Fruit fly (Drosophila melanogaster) whole organism, embryonic: ENCODE measurements around the gene CG7320.

Source experiments
- CG10209 ChIP-seq: fragments of 200-800 bp; sonication (Bioruptor generic); optimal IDR thresholded peaks from 3 replicates; lab custom pipeline; 2017; ENCODE audit warnings: missing biosample characterization, mild to moderate bottlenecking, missing genetic modification characterization, missing genetic modification reagents
- CG10565 ChIP-seq: fragments of 200-800 bp; sonication (Bioruptor generic); optimal IDR thresholded peaks from 3 replicates; lab custom pipeline; 2016; ENCODE audit warnings: missing biosample characterization, mild to moderate bottlenecking, missing genetic modification characterization
- CG11093 ChIP-seq: fragments of 200-800 bp; sonication (Bioruptor generic); IDR thresholded peaks from 3 replicates; pipeline ENCODE4 v1.3.6; 2022; ENCODE audit warnings: missing biosample characterization, missing genetic modification characterization
- CG12219 ChIP-seq: fragments of 200-800 bp; sonication (Bioruptor generic); optimal IDR thresholded peaks from 3 replicates; lab custom pipeline; 2018; ENCODE audit warnings: missing biosample characterization, mild to moderate bottlenecking, missing genetic modification characterization
- CG12391 ChIP-seq: fragments of 200-800 bp; sonication (Bioruptor generic); optimal IDR thresholded peaks from 3 replicates; lab custom pipeline; 2018; ENCODE audit warnings: missing biosample characterization, mild to moderate bottlenecking, missing genetic modification characterization, moderate library complexity
- CG12942 ChIP-seq: fragments of 200-800 bp; sonication (Bioruptor generic); optimal IDR thresholded peaks from 3 replicates; lab custom pipeline; 2016; ENCODE audit warnings: missing biosample characterization, missing genetic modification characterization
- CG17361 ChIP-seq: fragments of 200-800 bp; sonication (Bioruptor generic); IDR thresholded peaks from 3 replicates; pipeline ENCODE4 v1.3.6; 2022; ENCODE audit warnings: missing biosample characterization, missing genetic modification characterization
- CG17385 ChIP-seq: fragments of 200-800 bp; sonication (Bioruptor generic); optimal IDR thresholded peaks from 3 replicates; lab custom pipeline; 2018; ENCODE audit warnings: missing biosample characterization, mild to moderate bottlenecking, missing genetic modification characterization
- CG18011 ChIP-seq: fragments of 200-800 bp; sonication (Bioruptor generic); optimal IDR thresholded peaks from 2 replicates; lab custom pipeline; 2017; ENCODE audit warnings: missing biosample characterization, missing genetic modification characterization, mild to moderate bottlenecking, moderate library complexity, missing genotype
- CG2678 ChIP-seq: fragments of 200-800 bp; sonication (Bioruptor generic); optimal IDR thresholded peaks from 3 replicates; lab custom pipeline; 2019; ENCODE audit warnings: missing biosample characterization, mild to moderate bottlenecking, missing genetic modification characterization, moderate library complexity
- CG31224 ChIP-seq: fragments of 200-800 bp; sonication (Bioruptor generic); IDR thresholded peaks from 2 replicates; pipeline ENCODE4 v1.3.6; 2022; ENCODE audit warnings: missing biosample characterization, missing genetic modification characterization
- CG31365 ChIP-seq: fragments of 200-800 bp; sonication (Bioruptor generic); optimal IDR thresholded peaks from 2 replicates; lab custom pipeline; 2018; ENCODE audit warnings: missing biosample characterization, mild to moderate bottlenecking, missing genetic modification characterization
- CG3163 ChIP-seq: fragments of 200-800 bp; sonication (Bioruptor generic); optimal IDR thresholded peaks from 3 replicates; lab custom pipeline; 2016; ENCODE audit warnings: missing biosample characterization, missing genetic modification characterization
- CG4360 ChIP-seq: fragments of 200-800 bp; sonication (Bioruptor generic); IDR thresholded peaks from 2 replicates; pipeline ENCODE4 v1.3.6; 2022; ENCODE audit warnings: missing biosample characterization, missing genetic modification characterization
- CG4820 ChIP-seq: fragments of 200-800 bp; sonication (Bioruptor generic); optimal IDR thresholded peaks from 3 replicates; lab custom pipeline; 2016; ENCODE audit warnings: missing biosample characterization, missing genetic modification characterization
- CG4854 ChIP-seq: fragments of 200-800 bp; sonication (Bioruptor generic); optimal IDR thresholded peaks from 2 replicates; lab custom pipeline; 2016; ENCODE audit warnings: missing biosample characterization, missing genetic modification characterization, inconsistent platforms
- CG6683 ChIP-seq: fragments of 200-800 bp; sonication (Bioruptor generic); optimal IDR thresholded peaks from 2 replicates; lab custom pipeline; 2017; ENCODE audit warnings: missing biosample characterization, mild to moderate bottlenecking, missing genetic modification characterization, missing genetic modification reagents
- CG6813 ChIP-seq: fragments of 200-800 bp; sonication (Bioruptor generic); optimal IDR thresholded peaks from 2 replicates; lab custom pipeline; 2017; ENCODE audit warnings: missing biosample characterization, missing genetic modification characterization, mild to moderate bottlenecking, moderate library complexity, missing genetic modification reagents
- CG7963 ChIP-seq: fragments of 200-800 bp; sonication (Bioruptor generic); IDR thresholded peaks from 3 replicates; pipeline ENCODE4 v1.3.6; 2022; ENCODE audit warnings: missing biosample characterization, missing genetic modification characterization; ENCODE audit not compliant: partially characterized antibody
- CG8089 ChIP-seq: fragments of 200-800 bp; sonication (Bioruptor generic); optimal IDR thresholded peaks from 3 replicates; lab custom pipeline; 2016; ENCODE audit warnings: missing biosample characterization, missing genetic modification characterization
- CG9215 ChIP-seq: fragments of 200-800 bp; sonication (Bioruptor generic); IDR thresholded peaks from 2 replicates; pipeline ENCODE4 v1.3.6; 2022; ENCODE audit warnings: missing biosample characterization, missing genetic modification characterization
- CG9727 ChIP-seq: fragments of 200-800 bp; sonication (Bioruptor generic); optimal IDR thresholded peaks from 3 replicates; lab custom pipeline; 2017; ENCODE audit warnings: missing biosample characterization, mild to moderate bottlenecking, missing genetic modification characterization
- CG9817 ChIP-seq: fragments of 200-800 bp; sonication (Bioruptor generic); optimal IDR thresholded peaks from 2 replicates; lab custom pipeline; 2018; ENCODE audit warnings: missing biosample characterization, mild to moderate bottlenecking, missing genetic modification characterization, moderate library complexity
- CHES-1-like ChIP-seq: fragments of 200-800 bp; sonication (Bioruptor generic); optimal IDR thresholded peaks from 2 replicates; lab custom pipeline; 2016; ENCODE audit warnings: missing biosample characterization, missing genetic modification characterization
- D19A ChIP-seq: fragments of 200-800 bp; optimal IDR thresholded peaks from 3 replicates; lab custom pipeline; 2019; ENCODE audit warnings: missing biosample characterization, mild to moderate bottlenecking, missing genetic modification characterization, moderate library complexity
- Doc3 ChIP-seq: fragments of 200-800 bp; sonication (Bioruptor generic); IDR thresholded peaks from 3 replicates; pipeline ENCODE4 v1.3.6; 2022; ENCODE audit warnings: missing biosample characterization, missing genetic modification characterization; ENCODE audit not compliant: partially characterized antibody
- MTF-1 ChIP-seq: fragments of 200-800 bp; sonication (Bioruptor generic); optimal IDR thresholded peaks from 2 replicates; lab custom pipeline; 2018; ENCODE audit warnings: missing biosample characterization, mild to moderate bottlenecking, missing genetic modification characterization, borderline replicate concordance
- NC2α ChIP-seq: fragments of 200-800 bp; sonication (Bioruptor generic); optimal IDR thresholded peaks from 2 replicates; lab custom pipeline; 2016; ENCODE audit warnings: missing biosample characterization, missing genetic modification characterization
- NfI ChIP-seq: fragments of 200-800 bp; sonication (Bioruptor generic); optimal IDR thresholded peaks from 3 replicates; lab custom pipeline; 2018; ENCODE audit warnings: missing biosample characterization, mild to moderate bottlenecking, missing genetic modification characterization, moderate library complexity
- Spps ChIP-seq: fragments of 200-800 bp; sonication (Bioruptor generic); optimal IDR thresholded peaks from 2 replicates; lab custom pipeline; 2018; ENCODE audit warnings: missing biosample characterization, mild to moderate bottlenecking, missing genetic modification characterization
- Stat92E ChIP-seq, 3 experiments: fragments of >200 bp in 2 of 3; fragments of 200-800 bp in 1 of 3; sonication (Bioruptor generic) in 1 of 3; optimal IDR thresholded peaks; 2 replicates each; lab custom pipeline; 2017 to 2019; ENCODE audit warnings: missing biosample characterization in 3 of 3, missing genetic modification characterization in 3 of 3, mild to moderate bottlenecking in 1 of 3, moderate library complexity in 1 of 3
- aop ChIP-seq: fragments of 200-800 bp; sonication (Bioruptor generic); IDR thresholded peaks from 2 replicates; pipeline ENCODE4 v1.3.6; 2022; ENCODE audit warnings: missing biosample characterization, missing genetic modification characterization
- bbx ChIP-seq: fragments of 200-800 bp; sonication (Bioruptor generic); IDR thresholded peaks from 2 replicates; pipeline ENCODE4 v1.3.6; 2022; ENCODE audit warnings: missing biosample characterization, missing genetic modification characterization; ENCODE audit not compliant: partially characterized antibody
- ci ChIP-seq: fragments of 200-800 bp; sonication (Bioruptor generic); IDR thresholded peaks from 3 replicates; pipeline ENCODE4 v1.3.6; 2022; ENCODE audit warnings: missing biosample characterization, missing genetic modification characterization
- crol ChIP-seq: fragments of 200-800 bp; sonication (Bioruptor generic); IDR thresholded peaks from 2 replicates; pipeline ENCODE4 v1.3.6; 2022; ENCODE audit warnings: missing biosample characterization, missing genetic modification characterization
- dan ChIP-seq: fragments of 200-800 bp; sonication (Bioruptor generic); IDR thresholded peaks from 2 replicates; pipeline ENCODE4 v1.3.6; 2022; ENCODE audit warnings: missing biosample characterization, missing genetic modification characterization
- disco-r ChIP-seq: fragments of 200-800 bp; sonication (Bioruptor generic); optimal IDR thresholded peaks from 2 replicates; lab custom pipeline; 2016; ENCODE audit warnings: missing biosample characterization, missing genetic modification characterization
- eyg ChIP-seq: fragments of 200-800 bp; sonication (Bioruptor generic); optimal IDR thresholded peaks from 3 replicates; lab custom pipeline; 2016; ENCODE audit warnings: missing biosample characterization, missing genetic modification characterization
- fd96Cb ChIP-seq: fragments of 200-800 bp; sonication (Bioruptor generic); optimal IDR thresholded peaks from 2 replicates; lab custom pipeline; 2018; ENCODE audit warnings: missing biosample characterization, mild to moderate bottlenecking, missing genetic modification characterization, moderate library complexity
- gsb-n ChIP-seq: fragments of 200-800 bp; sonication (Bioruptor generic); optimal IDR thresholded peaks from 3 replicates; lab custom pipeline; 2018; ENCODE audit warnings: missing biosample characterization, mild to moderate bottlenecking, missing genetic modification characterization
- ind ChIP-seq: fragments of 200-800 bp; sonication (Bioruptor generic); optimal IDR thresholded peaks from 3 replicates; lab custom pipeline; 2016; ENCODE audit warnings: missing biosample characterization, missing genetic modification characterization
- knrl ChIP-seq: fragments of 200-800 bp; sonication (Bioruptor generic); IDR thresholded peaks from 3 replicates; pipeline ENCODE4 v1.3.6; 2022; ENCODE audit warnings: missing biosample characterization, missing genetic modification characterization; ENCODE audit not compliant: partially characterized antibody
- maf-S ChIP-seq: fragments of 200-800 bp; sonication (Bioruptor generic); optimal IDR thresholded peaks from 2 replicates; lab custom pipeline; 2016; ENCODE audit warnings: missing biosample characterization, missing genetic modification characterization
- mirr ChIP-seq: fragments of 200-800 bp; sonication (Bioruptor generic); optimal IDR thresholded peaks from 3 replicates; lab custom pipeline; 2018; ENCODE audit warnings: missing biosample characterization, mild to moderate bottlenecking, missing genetic modification characterization
- mld ChIP-seq: fragments of 200-800 bp; sonication (Bioruptor generic); IDR thresholded peaks from 3 replicates; pipeline ENCODE4 v1.3.6; 2022; ENCODE audit warnings: missing biosample characterization, missing genetic modification characterization; ENCODE audit not compliant: partially characterized antibody
- odd ChIP-seq: fragments of 200-800 bp; sonication (Bioruptor generic); optimal IDR thresholded peaks from 2 replicates; lab custom pipeline; 2017; ENCODE audit warnings: missing biosample characterization, mild to moderate bottlenecking, missing genetic modification characterization
- sens ChIP-seq: fragments of 200-800 bp; sonication (Bioruptor generic); peaks from one replicate; lab custom pipeline; 2016; ENCODE audit warnings: missing biosample characterization, missing genetic modification characterization
- slp2 ChIP-seq: fragments of 200-800 bp; sonication (Bioruptor generic); optimal IDR thresholded peaks from 2 replicates; lab custom pipeline; 2016; ENCODE audit warnings: missing biosample characterization, missing genetic modification characterization

The CG7320 gene

DNA sequence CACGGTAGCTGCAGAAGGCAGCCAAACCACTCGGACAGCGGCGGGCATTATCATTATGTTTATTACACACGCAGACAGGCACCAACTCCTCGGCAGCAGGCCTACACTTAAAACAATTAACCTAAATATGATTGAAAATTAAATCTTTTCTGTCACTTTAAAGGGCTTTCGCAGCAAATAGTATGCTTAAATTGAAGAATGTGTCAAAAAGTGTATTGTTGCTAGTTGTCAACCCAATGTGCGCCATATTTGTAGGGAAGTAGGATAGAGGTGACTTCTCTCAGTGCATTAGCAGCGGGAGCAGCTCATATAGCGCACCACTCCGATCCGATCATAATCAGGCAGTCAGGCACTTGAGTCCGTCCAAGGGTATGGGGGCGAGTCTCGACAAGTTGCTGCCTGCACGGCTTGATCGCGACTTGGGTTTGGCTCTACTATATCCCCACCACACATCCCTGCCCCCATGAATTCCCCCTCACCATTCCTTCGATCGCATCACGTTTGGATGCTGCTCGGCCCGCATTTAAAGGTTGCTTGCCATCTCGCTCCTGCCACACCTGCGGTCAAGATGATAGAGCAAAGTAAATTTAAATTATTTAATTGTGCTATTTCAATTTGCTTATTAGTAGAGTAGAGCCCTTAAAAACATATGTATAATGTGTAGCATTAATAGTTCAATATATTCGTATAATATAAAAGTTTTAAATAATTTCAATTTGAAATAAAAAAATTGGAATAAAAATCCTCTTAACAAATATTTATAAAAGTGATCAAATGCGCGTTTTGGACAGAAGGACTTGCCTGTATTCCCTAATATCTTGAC lies 34.7 kb downstream of the CG7320 start (continued):
- no peak for TF ChIP-seq mirr (GFP tag; lab: Kevin White, UChicago)
- TF ChIP-seq maf-S (GFP tag; lab: Kevin White, UChicago), result peak; percentile 79
- TF ChIP-seq CG9215 (GFP tag; lab: Robert Waterston, UW), result peak; percentile 44
- peak; percentile 90 for TF ChIP-seq CG9727 (GFP tag; lab: Kevin White, UChicago)
- peak; percentile 83 for TF ChIP-seq CG12942 (GFP tag; lab: Kevin White, UChicago)
- TF ChIP-seq CG3163, result peak; percentile 74
- TF ChIP-seq CG8089 (GFP tag; lab: Kevin White, UChicago), result peak; percentile 90
- TF ChIP-seq Stat92E (GFP tag; optimal IDR thresholded peaks at IDR 0.05; lab: Kevin White, UChicago), result peak in 1 of 3 experiments; percentile 69
- peak; percentile 78 for TF ChIP-seq CG17385 (GFP tag; lab: Kevin White, UChicago)
- peak; percentile 85 for TF ChIP-seq D19A (tag; lab: Kevin White, UChicago)
- TF ChIP-seq ind (GFP tag; lab: Kevin White, UChicago), result peak; percentile 71
- TF ChIP-seq CG10209 (GFP tag; lab: Kevin White, UChicago), result peak; percentile 77
- peak; percentile 95 for TF ChIP-seq crol (GFP tag; lab: Robert Waterston, UW)
- peak; percentile 46 for TF ChIP-seq CG6683 (GFP tag; lab: Kevin White, UChicago)
- TF ChIP-seq ci (GFP tag; lab: Robert Waterston, UW), result peak; percentile 94
- TF ChIP-seq CG12219 (GFP tag; lab: Kevin White, UChicago), result peak; percentile 85
- TF ChIP-seq CG9817 (tag; lab: Kevin White, UChicago), result peak; percentile 46
- peak; percentile 61 for TF ChIP-seq CG4360 (GFP tag; lab: Robert Waterston, UW)
- TF ChIP-seq CG2678 (tag; lab: Kevin White, UChicago), result peak; percentile 88
- peak; percentile 84 for TF ChIP-seq disco-r (GFP tag; lab: Kevin White, UChicago)
- TF ChIP-seq CG31365 (tag; lab: Kevin White, UChicago), result peak; percentile 19
- peak; percentile 77 for TF ChIP-seq NfI (GFP tag; lab: Kevin White, UChicago)
- TF ChIP-seq CG6813, result peak; percentile 69
- no peak for TF ChIP-seq Doc3
- peak; percentile 28 for TF ChIP-seq CG18011
- TF ChIP-seq CG4820 (GFP tag; lab: Kevin White, UChicago), result peak; percentile 88
- peak; percentile 82 for TF ChIP-seq CG11093 (GFP tag; lab: Robert Waterston, UW)
- TF ChIP-seq NC2α (GFP tag; lab: Kevin White, UChicago), result peak; percentile 92
- peak; percentile 91 for TF ChIP-seq fd96Cb (tag; lab: Kevin White, UChicago)
- peak; percentile 92 for TF ChIP-seq gsb-n
- TF ChIP-seq CG17361, result peak; percentile 92
- TF ChIP-seq aop (GFP tag; lab: Robert Waterston, UW), result peak; percentile 49; the same call in 1 of the 2 replicates
- no peak for TF ChIP-seq bbx (GFP tag; lab: Robert Waterston, UW)
- TF ChIP-seq slp2 (GFP tag; lab: Kevin White, UChicago), result peak; percentile 92
- TF ChIP-seq dan, result peak; percentile 91; the same call in 1 of the 2 replicates
- TF ChIP-seq mld, result no peak
- TF ChIP-seq sens, result peak; percentile 99
- peak; percentile 92 for TF ChIP-seq Spps (tag; lab: Kevin White, UChicago)
- peak; percentile 85 for TF ChIP-seq CHES-1-like
- no peak for TF ChIP-seq eyg (GFP tag; lab: Kevin White, UChicago)
- TF ChIP-seq CG31224, result 0 out of 2 replicates have a peak, but pooled peaks have one; percentile 17
- peak; percentile 83 for TF ChIP-seq CG10565 (GFP tag; lab: Kevin White, UChicago)
- peak; percentile 87 for TF ChIP-seq CG12391 (tag; lab: Kevin White, UChicago)
- no peak for TF ChIP-seq CG7963
- peak; percentile 71 for TF ChIP-seq CG4854
- peak; percentile 83 for TF ChIP-seq MTF-1 (GFP tag; lab: Kevin White, UChicago)
- TF ChIP-seq odd (GFP tag; lab: Kevin White, UChicago), result peak; percentile 82
- no peak for TF ChIP-seq knrl (GFP tag; lab: Robert Waterston, UW)
